Worm (Caenorhabditis elegans): ENCODE data around the gene dss-1.

ce11 chrIII:1151680-1152079 lies 44.4 kb downstream of the dss-1 start, which contains the start of gene cdh-12:
- TF ChIP-seq nhr-76 (tag; optimal IDR thresholded peaks at IDR 0.05) (no peak), aly-2 (tag; optimal IDR thresholded peaks at IDR 0.05) (no peak), pha-4 (GFP tag; IDR thresholded peaks at IDR 0.05) (no peak), pha-4 (tag; optimal IDR thresholded peaks at IDR 0.05) (no peak), skn-1 (tag; optimal IDR thresholded peaks at IDR 0.05) (no peak), mep-1 (tag; optimal IDR thresholded peaks at IDR 0.05) (no peak), ztf-11 (tag; optimal IDR thresholded peaks at IDR 0.05) (no peak), saeg-2 (GFP tag; IDR thresholded peaks at IDR 0.05) (no peak)
